Fruit fly (Drosophila melanogaster): ENCODE measurements around the gene CG43760.
A peak's percentile ranks its signal among the peaks of the same experiment; 100 is the strongest.

CG43760 gene

DNA sequence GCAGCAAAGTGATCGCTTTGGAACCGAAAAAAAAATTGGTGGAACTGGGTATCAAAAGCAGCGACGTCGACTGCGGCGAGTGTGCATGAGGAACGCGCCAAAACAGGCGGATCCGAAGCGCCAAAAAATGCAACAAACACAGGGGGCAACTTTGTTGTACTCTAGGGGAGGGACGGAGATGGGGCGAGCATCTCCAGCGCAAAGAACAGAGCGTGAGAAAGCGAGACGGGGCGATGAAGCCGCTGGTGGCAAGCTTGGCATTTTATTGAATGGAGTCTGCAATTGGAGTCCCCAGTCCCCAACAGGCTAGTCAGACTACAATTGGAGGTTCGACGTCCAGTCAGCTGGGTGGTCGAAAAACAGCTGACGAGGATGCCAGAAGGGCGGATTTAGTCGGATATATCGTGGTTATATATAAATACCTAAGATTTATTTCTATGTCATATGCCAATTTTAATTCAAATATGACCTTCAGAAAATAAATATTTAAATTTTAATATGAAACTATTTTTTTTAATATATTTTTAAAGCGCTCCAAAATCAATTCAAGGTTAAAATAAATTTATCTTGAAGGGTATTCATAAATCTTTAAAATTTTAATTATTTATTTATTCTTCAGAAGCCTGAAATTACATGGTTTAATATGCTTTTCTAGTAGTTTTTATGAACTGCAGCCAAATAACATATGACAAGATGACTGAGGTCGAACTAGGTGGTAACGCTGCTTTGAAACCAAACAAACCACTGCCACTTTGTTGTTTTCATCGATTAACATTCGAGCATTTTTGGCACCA is 29.9 kb downstream of the CG43760 start:
- TF ChIP-seq Hr96 (GFP tag; optimal IDR thresholded peaks at IDR 0.05) (peak; percentile 15), CG33017 (tag; optimal IDR thresholded peaks at IDR 0.05) (peak; percentile 73), Mnt (GFP tag; optimal IDR thresholded peaks at IDR 0.05) (peak; percentile 9), toe (GFP tag; optimal IDR thresholded peaks at IDR 0.05) (peak; percentile 36), bab1 (GFP tag; optimal IDR thresholded peaks at IDR 0.05) (peak; percentile 86), CG14711 (tag; optimal IDR thresholded peaks at IDR 0.05) (peak; percentile 81), CG7045 (GFP tag; optimal IDR thresholded peaks at IDR 0.05) (peak; percentile 87), cnc (optimal IDR thresholded peaks at IDR 0.05) (no peak), Clk (GFP tag; optimal IDR thresholded peaks at IDR 0.05) (peak; percentile 19), CG11617 (GFP tag; optimal IDR thresholded peaks at IDR 0.05) (peak; percentile 89), tj (GFP tag; optimal IDR thresholded peaks at IDR 0.05) (peak; percentile 54), CG7101 (tag; optimal IDR thresholded peaks at IDR 0.05) (peak; percentile 88), CG1620 (GFP tag; optimal IDR thresholded peaks at IDR 0.05) (no peak), CG12768 (GFP tag; optimal IDR thresholded peaks at IDR 0.05) (peak; percentile 68), kay (GFP tag; ENCODE audit: borderline replicate concordance) (peak; percentile 12), cic (GFP tag; optimal IDR thresholded peaks at IDR 0.05) (no peak), Crg-1 (GFP tag; optimal IDR thresholded peaks at IDR 0.05) (peak; percentile 50), ovo (GFP tag; optimal IDR thresholded peaks at IDR 0.05) (peak; percentile 21), CG5204 (GFP tag; optimal IDR thresholded peaks at IDR 0.05) (peak; percentile 42), pad (GFP tag; optimal IDR thresholded peaks at IDR 0.05) (peak; percentile 52)

dm6 chr2L:15745989-15746388 is 30.7 kb downstream of the CG43760 start:
- TF ChIP-seq kay (GFP tag; ENCODE audit: borderline replicate concordance) (no peak), bab1 (GFP tag; optimal IDR thresholded peaks at IDR 0.05) (no peak), Hr96 (GFP tag; optimal IDR thresholded peaks at IDR 0.05) (no peak), CG5204 (GFP tag; optimal IDR thresholded peaks at IDR 0.05) (no peak), pad (GFP tag; optimal IDR thresholded peaks at IDR 0.05) (no peak), tj (GFP tag; optimal IDR thresholded peaks at IDR 0.05) (no peak), cnc (optimal IDR thresholded peaks at IDR 0.05) (no peak), cic (GFP tag; optimal IDR thresholded peaks at IDR 0.05) (no peak), Clk (GFP tag; optimal IDR thresholded peaks at IDR 0.05) (no peak), CG33017 (tag; optimal IDR thresholded peaks at IDR 0.05) (no peak), CG14711 (tag; optimal IDR thresholded peaks at IDR 0.05) (no peak), Crg-1 (GFP tag; optimal IDR thresholded peaks at IDR 0.05) (no peak), Mnt (GFP tag; optimal IDR thresholded peaks at IDR 0.05) (no peak), CG12768 (GFP tag; optimal IDR thresholded peaks at IDR 0.05) (no peak), CG11617 (GFP tag; optimal IDR thresholded peaks at IDR 0.05) (no peak), CG1620 (GFP tag; optimal IDR thresholded peaks at IDR 0.05) (no peak), CG7101 (tag; optimal IDR thresholded peaks at IDR 0.05) (no peak), CG7045 (GFP tag; optimal IDR thresholded peaks at IDR 0.05) (no peak), toe (GFP tag; optimal IDR thresholded peaks at IDR 0.05) (no peak), ovo (GFP tag; optimal IDR thresholded peaks at IDR 0.05) (no peak)

DNA sequence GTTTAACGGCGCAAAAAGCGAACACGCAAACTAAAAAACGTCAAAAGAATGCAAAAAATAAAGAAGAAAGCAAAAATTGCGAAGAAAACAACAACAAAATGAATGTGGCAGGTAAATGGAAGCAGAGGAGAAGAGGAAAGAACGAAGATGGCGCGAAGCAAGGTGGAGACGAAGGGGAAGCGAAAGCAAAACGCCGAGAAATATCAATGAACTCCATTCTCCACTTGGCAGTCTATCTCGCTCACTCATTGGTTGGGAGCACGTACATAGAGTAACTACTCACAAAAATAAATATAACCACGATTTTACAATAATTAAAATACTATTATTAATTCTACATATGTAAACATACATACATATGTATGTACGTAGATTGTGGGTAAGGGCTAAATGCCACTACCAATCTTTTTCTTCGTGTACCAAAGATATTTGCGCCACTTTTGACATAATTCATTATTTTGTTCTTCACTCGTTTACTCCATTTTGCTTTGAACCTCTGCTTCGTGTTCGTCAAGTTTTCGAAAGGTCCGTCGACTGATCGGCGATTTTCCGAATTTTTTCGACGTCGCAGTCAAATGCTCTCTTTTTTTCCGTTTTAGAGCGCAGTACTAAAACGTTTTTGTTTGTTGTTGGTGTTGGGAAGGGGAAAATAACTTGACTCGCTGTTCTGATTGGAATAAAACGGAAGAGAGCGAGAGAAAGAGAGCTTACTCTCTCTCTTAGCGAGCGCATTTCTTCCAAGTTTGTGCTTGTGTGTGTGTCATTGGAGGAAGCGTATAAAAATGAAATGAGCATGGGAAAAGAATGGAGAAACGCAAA is 31.4 kb downstream of the CG43760 start:
- TF ChIP-seq CG14711 (tag; optimal IDR thresholded peaks at IDR 0.05) (no peak), pad (GFP tag; optimal IDR thresholded peaks at IDR 0.05) (peak; percentile 99), kay (GFP tag; ENCODE audit: borderline replicate concordance) (peak; percentile 74)

DNA sequence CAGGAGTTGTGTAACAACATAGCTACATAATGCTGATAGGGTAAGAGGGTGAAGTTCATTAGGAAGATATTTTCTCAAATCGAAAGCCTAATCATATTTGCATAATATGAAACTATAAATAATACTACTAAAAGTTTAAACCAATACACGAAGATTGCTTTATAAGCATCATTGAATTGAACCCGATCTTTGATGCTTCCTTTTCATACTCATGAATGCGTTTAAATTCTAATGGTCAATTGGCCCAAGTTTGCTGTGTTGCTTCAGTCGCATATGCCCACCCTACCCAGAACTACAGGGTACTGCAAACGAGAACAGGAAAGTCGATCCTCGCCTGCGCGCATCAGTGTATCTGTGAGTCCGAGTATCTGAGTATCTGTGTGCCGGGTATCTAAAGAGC is 33.1 kb downstream of the CG43760 start:
- TF ChIP-seq CG12768 (GFP tag; optimal IDR thresholded peaks at IDR 0.05) (no peak), pad (GFP tag; optimal IDR thresholded peaks at IDR 0.05) (no peak), kay (GFP tag; ENCODE audit: borderline replicate concordance) (no peak), cic (GFP tag; optimal IDR thresholded peaks at IDR 0.05) (no peak), Hr96 (GFP tag; optimal IDR thresholded peaks at IDR 0.05) (no peak), Clk (GFP tag; optimal IDR thresholded peaks at IDR 0.05) (no peak), cnc (optimal IDR thresholded peaks at IDR 0.05) (no peak), ovo (GFP tag; optimal IDR thresholded peaks at IDR 0.05) (no peak), Mnt (GFP tag; optimal IDR thresholded peaks at IDR 0.05) (no peak), CG11617 (GFP tag; optimal IDR thresholded peaks at IDR 0.05) (no peak)

dm6 chr2L:15742976-15743375 is 33.7 kb downstream of the CG43760 start:
- TF ChIP-seq cnc (optimal IDR thresholded peaks at IDR 0.05) = no peak
- TF ChIP-seq Hr96 (GFP tag; optimal IDR thresholded peaks at IDR 0.05) = no peak
- TF ChIP-seq CG7045 (GFP tag; optimal IDR thresholded peaks at IDR 0.05) = no peak
- TF ChIP-seq kay (GFP tag; ENCODE audit: borderline replicate concordance) = no peak
- TF ChIP-seq ovo (GFP tag; optimal IDR thresholded peaks at IDR 0.05) = no peak
- no peak for TF ChIP-seq Mnt (GFP tag; optimal IDR thresholded peaks at IDR 0.05)
- no peak for TF ChIP-seq Clk (GFP tag; optimal IDR thresholded peaks at IDR 0.05)

DNA sequence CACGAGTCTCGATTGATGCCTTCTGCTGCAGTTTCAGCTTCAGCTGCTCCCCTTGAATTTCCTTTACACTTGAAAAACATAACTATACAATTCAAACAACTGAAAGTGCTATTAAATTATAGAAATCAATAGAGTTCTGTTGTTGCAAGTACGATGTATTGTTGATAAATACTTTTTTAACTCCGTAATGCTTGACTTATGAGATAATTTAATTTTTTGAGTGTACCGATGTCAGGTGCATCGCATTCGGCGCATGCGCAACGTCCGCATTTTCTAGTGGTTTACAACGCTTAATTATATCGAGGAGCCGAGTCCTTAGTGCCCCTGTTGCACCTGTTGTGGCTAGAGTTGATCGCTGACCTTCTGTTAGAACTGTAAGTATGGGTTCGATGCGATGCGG is 35.2 kb downstream of the CG43760 start:
- no peak for TF ChIP-seq CG7101 (tag; optimal IDR thresholded peaks at IDR 0.05)
- TF ChIP-seq CG12768 (GFP tag; optimal IDR thresholded peaks at IDR 0.05) = no peak
- no peak for TF ChIP-seq CG1620 (GFP tag; optimal IDR thresholded peaks at IDR 0.05)
- no peak for TF ChIP-seq CG7045 (GFP tag; optimal IDR thresholded peaks at IDR 0.05)
- TF ChIP-seq CG5204 (GFP tag; optimal IDR thresholded peaks at IDR 0.05) = no peak
- TF ChIP-seq kay (GFP tag; ENCODE audit: borderline replicate concordance) = no peak
- no peak for TF ChIP-seq toe (GFP tag; optimal IDR thresholded peaks at IDR 0.05)
- TF ChIP-seq CG11617 (GFP tag; optimal IDR thresholded peaks at IDR 0.05) = no peak
- TF ChIP-seq ovo (GFP tag; optimal IDR thresholded peaks at IDR 0.05) = no peak
- TF ChIP-seq bab1 (GFP tag; optimal IDR thresholded peaks at IDR 0.05) = no peak
- TF ChIP-seq pad (GFP tag; optimal IDR thresholded peaks at IDR 0.05) = no peak
- no peak for TF ChIP-seq Clk (GFP tag; optimal IDR thresholded peaks at IDR 0.05)
- no peak for TF ChIP-seq Crg-1 (GFP tag; optimal IDR thresholded peaks at IDR 0.05)
- TF ChIP-seq Mnt (GFP tag; optimal IDR thresholded peaks at IDR 0.05) = no peak
- TF ChIP-seq cnc (optimal IDR thresholded peaks at IDR 0.05) = no peak
- TF ChIP-seq tj (GFP tag; optimal IDR thresholded peaks at IDR 0.05) = no peak
- no peak for TF ChIP-seq CG33017 (tag; optimal IDR thresholded peaks at IDR 0.05)
- no peak for TF ChIP-seq cic (GFP tag; optimal IDR thresholded peaks at IDR 0.05)
